Worm (Caenorhabditis elegans) whole organism, L4 larva: ENCODE data around the gene hipr-1.

Source experiments
- ces-1 ChIP-seq: fragments of 150-350 bp; sonication (generic microtip); optimal IDR thresholded peaks from 4 replicates; lab custom pipeline; 2014; ENCODE audit warnings: missing biosample characterization, missing genetic modification reagents, missing genetic modification characterization
- lin-39 ChIP-seq: fragments of 150-350 bp; optimal IDR thresholded peaks from 2 replicates; lab custom pipeline; 2014; ENCODE audit warnings: missing biosample characterization, missing genetic modification reagents, missing genetic modification characterization
- mep-1 ChIP-seq: fragments of 150-350 bp; sonication (generic microtip); optimal IDR thresholded peaks from 3 replicates; lab custom pipeline; 2014; ENCODE audit warnings: missing biosample characterization, missing genetic modification characterization
- nhr-10 ChIP-seq: fragments of 150-350 bp; optimal IDR thresholded peaks from 2 replicates; lab custom pipeline; 2014; ENCODE audit warnings: missing biosample characterization, missing genetic modification characterization
- nhr-25 ChIP-seq: sonication (generic microtip); optimal IDR thresholded peaks from 2 replicates; lab custom pipeline; 2017; ENCODE audit warnings: missing genetic modification characterization, mild to moderate bottlenecking, missing compliant biosample characterization, antibody characterized with exemption, moderate library complexity, borderline replicate concordance; ENCODE audit not compliant: insufficient read depth
- nhr-77 ChIP-seq: fragments of 150-350 bp; optimal IDR thresholded peaks from 2 replicates; lab custom pipeline; 2014; ENCODE audit warnings: missing biosample characterization, missing genetic modification characterization
- pqm-1 ChIP-seq: sonication (generic microtip); optimal IDR thresholded peaks from 2 replicates; lab custom pipeline; 2017; ENCODE audit warnings: missing biosample characterization, missing genetic modification characterization
- unc-130 ChIP-seq: sonication (generic microtip); optimal IDR thresholded peaks from 2 replicates; lab custom pipeline; 2016; ENCODE audit warnings: missing genetic modification reagents, missing genetic modification characterization, missing compliant biosample characterization
- ztf-11 ChIP-seq: fragments of 150-350 bp; optimal IDR thresholded peaks from 2 replicates; lab custom pipeline; 2014; ENCODE audit warnings: missing biosample characterization, missing genetic modification characterization

DNA sequence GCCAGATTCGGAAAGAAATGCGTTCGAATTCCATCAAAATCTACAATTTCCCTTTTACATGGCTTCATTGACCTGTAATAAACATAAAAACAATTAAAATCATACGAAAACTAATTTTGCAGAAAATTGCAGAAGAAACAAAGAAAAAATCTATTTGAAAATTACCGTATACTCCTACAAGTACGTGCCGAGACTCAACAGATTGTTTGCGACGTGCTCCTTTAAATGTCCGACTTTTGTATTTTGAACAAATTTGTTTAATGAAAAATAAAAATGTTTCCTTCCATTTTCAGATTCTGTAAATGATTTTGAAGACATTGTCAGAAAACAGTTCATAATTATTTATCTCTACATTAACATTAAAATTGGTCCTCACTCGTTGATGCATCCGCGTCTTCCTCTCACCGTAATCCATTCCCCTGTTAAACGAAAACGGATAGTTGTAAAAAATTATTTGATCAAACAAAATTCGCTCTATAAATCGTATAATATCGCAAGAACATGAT is 45.0 kb upstream of the hipr-1 start, which contains the start of gene pgl-2:
- TF ChIP-seq ztf-11 (tag; lab: Kevin White, UChicago) (no peak), mep-1 (tag; lab: Kevin White, UChicago) (no peak), unc-130 (no peak), nhr-10 (tag; lab: Kevin White, UChicago) (no peak), pqm-1 (no peak), lin-39 (tag; lab: Kevin White, UChicago) (no peak), nhr-77 (tag; lab: Kevin White, UChicago) (no peak), ces-1 (GFP tag; lab: Kevin White, UChicago) (no peak), nhr-25 (no peak)
